Fruit fly (Drosophila melanogaster) whole organism, embryonic: ENCODE results near the gene Smvt.

ENCODE experiments used
- C15 ChIP-seq: fragments of 200-800 bp; sonication (Bioruptor generic); IDR thresholded peaks from 3 replicates; pipeline ENCODE4 v1.3.6; 2022; ENCODE audit warnings: missing biosample characterization, missing genetic modification characterization
- CG10462 ChIP-seq: fragments of 200-800 bp; sonication (Bioruptor generic); optimal IDR thresholded peaks from 2 replicates; lab custom pipeline; 2016; ENCODE audit warnings: missing biosample characterization, missing genetic modification characterization
- CG10979 ChIP-seq: fragments of 200-800 bp; sonication (Bioruptor generic); optimal IDR thresholded peaks from 2 replicates; lab custom pipeline; 2018; ENCODE audit warnings: missing biosample characterization, mild to moderate bottlenecking, missing genetic modification characterization, moderate library complexity
- CG11398 ChIP-seq: fragments of 200-800 bp; sonication (Bioruptor generic); optimal IDR thresholded peaks from 2 replicates; lab custom pipeline; 2016; ENCODE audit warnings: missing biosample characterization, missing genetic modification characterization
- CG11723 ChIP-seq: fragments of 200-800 bp; sonication (Bioruptor generic); optimal IDR thresholded peaks from 2 replicates; lab custom pipeline; 2017; ENCODE audit warnings: missing biosample characterization, mild to moderate bottlenecking, missing genetic modification characterization
- CG13287 ChIP-seq: fragments of 200-800 bp; sonication (Bioruptor generic); IDR thresholded peaks from 2 replicates; pipeline ENCODE4 v1.3.6; 2022; ENCODE audit warnings: missing biosample characterization, missing genetic modification characterization; ENCODE audit not compliant: partially characterized antibody
- CG13424 ChIP-seq: fragments of 200-800 bp; sonication (Bioruptor generic); optimal IDR thresholded peaks from 2 replicates; lab custom pipeline; 2019; ENCODE audit warnings: missing biosample characterization, mild to moderate bottlenecking, missing genetic modification characterization, moderate library complexity
- CG14050 ChIP-seq: fragments of 200-800 bp; sonication (Bioruptor generic); IDR thresholded peaks from 3 replicates; pipeline ENCODE4 v1.3.6; 2022; ENCODE audit warnings: missing biosample characterization, missing genetic modification characterization
- CG15269 ChIP-seq: fragments of 200-800 bp; sonication (Bioruptor generic); optimal IDR thresholded peaks from 2 replicates; lab custom pipeline; 2018; ENCODE audit warnings: missing biosample characterization, mild to moderate bottlenecking, missing genetic modification characterization, moderate library complexity
- CG1529 ChIP-seq: fragments of 200-800 bp; sonication (Bioruptor generic); optimal IDR thresholded peaks from 3 replicates; lab custom pipeline; 2018; ENCODE audit warnings: missing biosample characterization, missing genetic modification characterization
- CG16815 ChIP-seq: fragments of 200-800 bp; sonication (Bioruptor generic); optimal IDR thresholded peaks from 3 replicates; lab custom pipeline; 2017; ENCODE audit warnings: missing biosample characterization, mild to moderate bottlenecking, missing genetic modification characterization
- CG18619 ChIP-seq: fragments of 200-800 bp; sonication (Bioruptor generic); optimal IDR thresholded peaks from 3 replicates; lab custom pipeline; 2017; ENCODE audit warnings: missing biosample characterization, mild to moderate bottlenecking, missing genetic modification characterization
- CG4328 ChIP-seq: fragments of 200-800 bp; sonication (Bioruptor generic); optimal IDR thresholded peaks from 3 replicates; lab custom pipeline; 2017; ENCODE audit warnings: missing biosample characterization, missing genetic modification reagents, missing genetic modification characterization
- CG4730 ChIP-seq: fragments of 200-800 bp; sonication (Bioruptor generic); IDR thresholded peaks from 2 replicates; pipeline ENCODE4 v1.3.6; 2022; ENCODE audit warnings: missing biosample characterization, missing genetic modification characterization
- CG8359 ChIP-seq: fragments of 200-800 bp; sonication (Bioruptor generic); optimal IDR thresholded peaks from 2 replicates; lab custom pipeline; 2017; ENCODE audit warnings: missing biosample characterization, mild to moderate bottlenecking, missing genetic modification characterization, borderline replicate concordance
- CG9609 ChIP-seq: fragments of 200-800 bp; sonication (Bioruptor generic); optimal IDR thresholded peaks from 3 replicates; lab custom pipeline; 2016; ENCODE audit warnings: missing biosample characterization, missing genetic modification characterization
- Dll ChIP-seq: fragments of 200-800 bp; sonication (Bioruptor generic); IDR thresholded peaks from 4 replicates; pipeline ENCODE4 v1.3.6; 2022; ENCODE audit warnings: missing biosample characterization, missing genetic modification characterization; ENCODE audit not compliant: partially characterized antibody
- HLHmδ ChIP-seq: fragments of 200-800 bp; sonication (Bioruptor generic); optimal IDR thresholded peaks from 2 replicates; lab custom pipeline; 2018; ENCODE audit warnings: missing biosample characterization, mild to moderate bottlenecking, missing genetic modification characterization, moderate library complexity
- Hand ChIP-seq: fragments of 200-800 bp; sonication (Bioruptor generic); optimal IDR thresholded peaks from 2 replicates; lab custom pipeline; 2017; ENCODE audit warnings: mild to moderate bottlenecking, missing biosample characterization, missing genetic modification reagents, missing genetic modification characterization
- HmgZ ChIP-seq: fragments of 200-800 bp; sonication (Bioruptor generic); optimal IDR thresholded peaks from 2 replicates; lab custom pipeline; 2018; ENCODE audit warnings: missing biosample characterization, mild to moderate bottlenecking, missing genetic modification characterization
- Hr78 ChIP-seq, 2 experiments: fragments of 200-800 bp in 1 of 2; fragments of >200 bp in 1 of 2; sonication (Bioruptor generic) in 1 of 2; optimal IDR thresholded peaks; 2 replicates each; lab custom pipeline; 2017 to 2019; ENCODE audit warnings: missing biosample characterization in 2 of 2, missing genetic modification characterization in 2 of 2, mild to moderate bottlenecking in 1 of 2, moderate library complexity in 1 of 2
- Kr ChIP-seq: fragments of 200-800 bp; sonication (Bioruptor generic); optimal IDR thresholded peaks from 2 replicates; lab custom pipeline; 2017; ENCODE audit warnings: missing biosample characterization, mild to moderate bottlenecking, missing genetic modification characterization
- Nf-YA ChIP-seq: fragments of 200-800 bp; sonication (Bioruptor generic); IDR thresholded peaks from 2 replicates; pipeline ENCODE4 v1.3.6; 2022; ENCODE audit warnings: missing biosample characterization, missing genetic modification characterization
- Optix ChIP-seq: fragments of 200-800 bp; sonication (Bioruptor generic); IDR thresholded peaks from 3 replicates; pipeline ENCODE4 v1.3.6; 2022; ENCODE audit warnings: missing biosample characterization, missing genetic modification characterization
- Vsx1 ChIP-seq: fragments of 200-800 bp; sonication (Bioruptor generic); optimal IDR thresholded peaks from 2 replicates; lab custom pipeline; 2017; ENCODE audit warnings: missing biosample characterization, mild to moderate bottlenecking, missing genetic modification characterization, missing genetic modification reagents
- amos ChIP-seq: fragments of 200-800 bp; sonication (Bioruptor generic); IDR thresholded peaks from 2 replicates; pipeline ENCODE4 v1.3.6; 2022; ENCODE audit warnings: missing biosample characterization, missing genetic modification characterization; ENCODE audit not compliant: partially characterized antibody
- aop ChIP-seq: fragments of 200-800 bp; sonication (Bioruptor generic); IDR thresholded peaks from 2 replicates; pipeline ENCODE4 v1.3.6; 2022; ENCODE audit warnings: missing biosample characterization, missing genetic modification characterization
- bsh ChIP-seq, 2 experiments: fragments of 200-800 bp; sonication (Bioruptor generic); optimal IDR thresholded peaks; 2 replicates each; lab custom pipeline; 2017 to 2018; ENCODE audit warnings: mild to moderate bottlenecking in 2 of 2, missing biosample characterization in 2 of 2, missing genetic modification characterization in 2 of 2, moderate library complexity in 1 of 2
- chn ChIP-seq: fragments of 200-800 bp; sonication (Bioruptor generic); optimal IDR thresholded peaks from 2 replicates; lab custom pipeline; 2016; ENCODE audit warnings: missing biosample characterization, missing genetic modification characterization
- ci ChIP-seq: fragments of 200-800 bp; sonication (Bioruptor generic); IDR thresholded peaks from 3 replicates; pipeline ENCODE4 v1.3.6; 2022; ENCODE audit warnings: missing biosample characterization, missing genetic modification characterization
- fu2 ChIP-seq: fragments of 200-800 bp; sonication (Bioruptor generic); optimal IDR thresholded peaks from 2 replicates; lab custom pipeline; 2016; ENCODE audit warnings: missing biosample characterization, missing genetic modification characterization
- gce ChIP-seq: fragments of 200-800 bp; sonication (Bioruptor generic); IDR thresholded peaks from 3 replicates; pipeline ENCODE4 v1.3.6; 2022; ENCODE audit warnings: missing biosample characterization, missing genetic modification characterization
- gcm ChIP-seq: fragments of 200-800 bp; sonication (Bioruptor generic); optimal IDR thresholded peaks from 2 replicates; lab custom pipeline; 2019; ENCODE audit warnings: missing biosample characterization, mild to moderate bottlenecking, missing genetic modification characterization, moderate library complexity
- grn ChIP-seq: fragments of 200-800 bp; sonication (Bioruptor generic); optimal IDR thresholded peaks from 3 replicates; lab custom pipeline; 2017; ENCODE audit warnings: missing biosample characterization, missing genetic modification characterization
- ham ChIP-seq: fragments of 200-800 bp; sonication (Bioruptor generic); IDR thresholded peaks from 2 replicates; pipeline ENCODE4 v1.3.6; 2022; ENCODE audit warnings: missing biosample characterization, missing genetic modification characterization
- insv ChIP-seq, 2 experiments: fragments of 200-800 bp; sonication (Bioruptor generic); optimal IDR thresholded peaks; 3 replicates each; lab custom pipeline; 2016 to 2018; ENCODE audit warnings: missing biosample characterization in 2 of 2, missing genetic modification characterization in 2 of 2
- p53 ChIP-seq: fragments of 200-800 bp; sonication (Bioruptor generic); optimal IDR thresholded peaks from 2 replicates; lab custom pipeline; 2016; ENCODE audit warnings: missing biosample characterization, missing genetic modification characterization
- pita ChIP-seq: fragments of 200-800 bp; sonication (Bioruptor generic); optimal IDR thresholded peaks from 2 replicates; lab custom pipeline; 2017; ENCODE audit warnings: missing biosample characterization, mild to moderate bottlenecking, missing genetic modification characterization
- pros ChIP-seq: fragments of 200-800 bp; sonication (Bioruptor generic); optimal IDR thresholded peaks from 3 replicates; lab custom pipeline; 2019; ENCODE audit warnings: missing biosample characterization, mild to moderate bottlenecking, missing genetic modification characterization, moderate library complexity
- psq ChIP-seq: fragments of 200-800 bp; sonication (Bioruptor generic); optimal IDR thresholded peaks from 2 replicates; lab custom pipeline; 2017; ENCODE audit warnings: missing biosample characterization, missing genetic modification characterization
- pzg ChIP-seq: fragments of 200-800 bp; sonication (Bioruptor generic); optimal IDR thresholded peaks from 3 replicates; lab custom pipeline; 2018; ENCODE audit warnings: missing biosample characterization, mild to moderate bottlenecking, missing genetic modification characterization, moderate library complexity
- schlank ChIP-seq: fragments of 200-800 bp; sonication (Bioruptor generic); optimal IDR thresholded peaks from 2 replicates; lab custom pipeline; 2018; ENCODE audit warnings: missing biosample characterization, mild to moderate bottlenecking, missing genetic modification characterization
- sug ChIP-seq: fragments of 200-800 bp; optimal IDR thresholded peaks from 2 replicates; lab custom pipeline; 2019; ENCODE audit warnings: missing biosample characterization, mild to moderate bottlenecking, missing genetic modification characterization, moderate library complexity
- tap ChIP-seq: fragments of 200-800 bp; optimal IDR thresholded peaks from 3 replicates; lab custom pipeline; 2019; ENCODE audit warnings: missing biosample characterization, mild to moderate bottlenecking, missing genetic modification characterization, moderate library complexity
- trh ChIP-seq: fragments of 200-800 bp; sonication (Bioruptor generic); optimal IDR thresholded peaks from 2 replicates; lab custom pipeline; 2016; ENCODE audit warnings: missing biosample characterization, missing genetic modification characterization
- twi ChIP-seq: fragments of 200-800 bp; optimal IDR thresholded peaks from 2 replicates; lab custom pipeline; 2019; ENCODE audit warnings: missing biosample characterization, mild to moderate bottlenecking, missing genetic modification characterization, moderate library complexity
- tx ChIP-seq: fragments of 200-800 bp; sonication (Bioruptor generic); optimal IDR thresholded peaks from 2 replicates; lab custom pipeline; 2016; ENCODE audit warnings: missing biosample characterization, missing genetic modification characterization
- wor ChIP-seq: fragments of 200-800 bp; sonication (Bioruptor generic); IDR thresholded peaks from 2 replicates; pipeline ENCODE4 v1.3.6; 2022; ENCODE audit warnings: missing biosample characterization, missing genetic modification characterization
- zfh1 ChIP-seq: fragments of 200-800 bp; sonication (Bioruptor generic); IDR thresholded peaks from 3 replicates; pipeline ENCODE4 v1.3.6; 2022; ENCODE audit warnings: missing biosample characterization, missing genetic modification characterization

Gene Smvt

DNA sequence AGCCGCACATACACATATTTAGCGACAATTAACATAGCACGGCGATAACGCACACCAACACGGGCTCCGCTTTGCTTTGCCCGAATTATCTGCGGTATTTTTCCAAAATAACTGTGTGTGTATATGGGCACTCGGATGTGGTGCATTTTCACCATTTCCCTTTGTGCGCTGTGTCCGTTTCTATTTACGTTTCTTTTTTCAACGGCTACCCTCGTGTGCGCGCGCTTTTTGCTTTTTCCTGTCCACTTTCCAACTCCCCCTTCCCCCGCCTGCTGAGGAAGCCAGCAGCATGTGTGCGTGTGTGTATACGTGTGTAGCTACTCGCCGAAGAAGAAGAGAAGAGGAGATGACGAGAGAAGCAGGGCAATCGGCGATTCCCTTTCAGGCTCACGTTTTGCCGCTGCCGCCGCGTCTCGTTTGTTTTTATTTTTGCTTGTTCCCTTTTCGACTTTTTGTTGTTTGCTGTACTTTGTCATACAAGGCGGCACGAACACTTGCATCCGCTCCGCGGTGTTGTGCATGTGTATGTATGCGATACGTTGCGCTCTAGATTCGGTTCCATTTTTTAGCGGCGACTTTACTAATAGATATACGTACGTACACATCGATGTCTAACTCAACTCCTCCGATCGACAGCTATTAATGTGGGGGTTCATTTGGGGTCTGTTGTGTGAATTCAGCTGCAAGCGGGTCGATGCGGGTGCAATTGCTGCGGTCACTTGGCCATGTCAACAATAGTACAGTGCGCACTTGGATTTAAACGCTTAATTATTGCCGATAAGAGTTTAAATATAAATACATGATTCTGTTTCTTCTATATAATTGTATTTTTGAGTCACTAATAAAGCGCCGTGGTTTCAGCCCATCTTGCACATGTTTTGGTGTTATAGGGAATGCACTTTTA lies 13.0 kb downstream of the Smvt start (continued):
- no peak for TF ChIP-seq CG14050 (GFP tag; lab: Robert Waterston, UW)
- TF ChIP-seq HmgZ (tag; lab: Kevin White, UChicago), result peak; percentile 51
- peak in 1 of 2 experiments; percentile 13 for TF ChIP-seq insv (GFP tag; optimal IDR thresholded peaks at IDR 0.05; lab: Kevin White, UChicago)
- TF ChIP-seq Hand (GFP tag; lab: Kevin White, UChicago), result no peak
- TF ChIP-seq Vsx1 (GFP tag; lab: Kevin White, UChicago), result peak; percentile 9
- TF ChIP-seq grn, result no peak
- no peak for TF ChIP-seq CG4730 (GFP tag; lab: Robert Waterston, UW)
- peak; percentile 28 for TF ChIP-seq pzg
- no peak for TF ChIP-seq CG9609 (GFP tag; lab: Kevin White, UChicago)
- TF ChIP-seq CG16815 (GFP tag; lab: Kevin White, UChicago), result no peak
- TF ChIP-seq trh (GFP tag; lab: Kevin White, UChicago), result no peak
- no peak for TF ChIP-seq ci (GFP tag; lab: Robert Waterston, UW)
- no peak for TF ChIP-seq amos (GFP tag; lab: Robert Waterston, UW)
- TF ChIP-seq pita (GFP tag; lab: Kevin White, UChicago), result no peak
- TF ChIP-seq CG1529, result no peak
- no peak for TF ChIP-seq fu2 (GFP tag; lab: Kevin White, UChicago)
- TF ChIP-seq CG11398 (GFP tag; lab: Kevin White, UChicago), result peak; percentile 4
- no peak for TF ChIP-seq schlank
- TF ChIP-seq Dll (GFP tag; lab: Robert Waterston, UW), result no peak
- TF ChIP-seq Hr78 (GFP tag; optimal IDR thresholded peaks at IDR 0.05; lab: Kevin White, UChicago), result peak in 1 of 2 experiments; percentile 66
- TF ChIP-seq CG18619, result no peak
- no peak for TF ChIP-seq Nf-YA (GFP tag; lab: Robert Waterston, UW)
- no peak for TF ChIP-seq ham
- TF ChIP-seq CG8359, result no peak
- TF ChIP-seq C15, result no peak
- no peak for TF ChIP-seq Optix
- no peak for TF ChIP-seq HLHmδ (GFP tag; lab: Kevin White, UChicago)
- TF ChIP-seq pros (GFP tag; lab: Kevin White, UChicago), result peak; percentile 44
- TF ChIP-seq p53 (GFP tag; lab: Kevin White, UChicago), result no peak
- TF ChIP-seq CG4328, result no peak
- TF ChIP-seq bsh (GFP tag; optimal IDR thresholded peaks at IDR 0.05; lab: Kevin White, UChicago), result peak in 1 of 2 experiments; percentile 60
- TF ChIP-seq sug, result peak; percentile 54
- no peak for TF ChIP-seq tx (GFP tag; lab: Kevin White, UChicago)
- no peak for TF ChIP-seq CG10462 (GFP tag; lab: Kevin White, UChicago)
- TF ChIP-seq CG10979 (tag; lab: Kevin White, UChicago), result no peak
- TF ChIP-seq Kr (GFP tag; lab: Kevin White, UChicago), result no peak
- no peak for TF ChIP-seq tap
- TF ChIP-seq zfh1 (GFP tag; lab: Robert Waterston, UW), result no peak
- TF ChIP-seq wor (GFP tag; lab: Robert Waterston, UW), result no peak
- no peak for TF ChIP-seq CG13287 (GFP tag; lab: Robert Waterston, UW)
- no peak for TF ChIP-seq CG11723 (GFP tag; lab: Kevin White, UChicago)
- no peak for TF ChIP-seq gce (GFP tag; lab: Robert Waterston, UW)
- TF ChIP-seq twi, result peak; percentile 59
- peak; percentile 80 for TF ChIP-seq gcm (GFP tag; lab: Kevin White, UChicago)
- no peak for TF ChIP-seq CG15269 (tag; lab: Kevin White, UChicago)
- TF ChIP-seq aop (GFP tag; lab: Robert Waterston, UW), result no peak
- peak; percentile 9 for TF ChIP-seq CG13424 (tag; lab: Kevin White, UChicago)
- TF ChIP-seq chn (GFP tag; lab: Kevin White, UChicago), result peak; percentile 7
- TF ChIP-seq psq (GFP tag; lab: Kevin White, UChicago), result peak; percentile 100
